Worm (Caenorhabditis elegans) whole organism, L1 larva: ENCODE results near the gene Y24D9A.7.

Experiments used
- aly-2 ChIP-seq: fragments of 150-350 bp; optimal IDR thresholded peaks from 2 replicates; lab custom pipeline; 2014; ENCODE audit warnings: missing biosample characterization, missing genetic modification characterization
- ama-1 ChIP-seq: fragments of 150-350 bp; optimal IDR thresholded peaks from 2 replicates; lab custom pipeline; 2014
- ceh-82 ChIP-seq, 3 experiments: fragments of 150-350 bp in 1 of 3; sonication (generic microtip) in 2 of 3; optimal IDR thresholded peaks; 2 replicates each; lab custom pipeline; 2014 to 2017; ENCODE audit warnings: missing biosample characterization in 3 of 3, missing genetic modification characterization in 3 of 3
- hlh-4 ChIP-seq: sonication (generic microtip); optimal IDR thresholded peaks from 2 replicates; lab custom pipeline; 2016; ENCODE audit warnings: mild to moderate bottlenecking, missing genetic modification characterization, missing compliant biosample characterization
- lin-35 ChIP-seq, 2 experiments: fragments of 150-350 bp; optimal IDR thresholded peaks; 2 replicates each; lab custom pipeline; 2014; ENCODE audit warnings: missing biosample characterization in 2 of 2, missing genetic modification characterization in 2 of 2, missing genetic modification reagents in 2 of 2
- lsy-2 ChIP-seq, 2 experiments: fragments of 150-350 bp; optimal IDR thresholded peaks; 2 replicates each; lab custom pipeline; 2014; ENCODE audit warnings: missing biosample characterization in 2 of 2, missing genetic modification characterization in 2 of 2
- nhr-237 ChIP-seq: fragments of 150-350 bp; optimal IDR thresholded peaks from 2 replicates; lab custom pipeline; 2014; ENCODE audit warnings: missing biosample characterization, missing genetic modification characterization
- nhr-76 ChIP-seq: sonication (generic microtip); optimal IDR thresholded peaks from 2 replicates; lab custom pipeline; 2017; ENCODE audit warnings: missing biosample characterization, missing genetic modification characterization
- nhr-84 ChIP-seq: sonication (generic microtip); optimal IDR thresholded peaks from 2 replicates; lab custom pipeline; 2017; ENCODE audit warnings: missing biosample characterization, missing genetic modification characterization
- skn-1 ChIP-seq: fragments of 150-350 bp; optimal IDR thresholded peaks from 2 replicates; lab custom pipeline; 2014; ENCODE audit warnings: missing biosample characterization, missing genetic modification characterization
- snpc-4 ChIP-seq: fragments of 150-350 bp; optimal IDR thresholded peaks from 2 replicates; lab custom pipeline; 2014; ENCODE audit warnings: missing biosample characterization, missing genetic modification characterization
- unc-98 ChIP-seq: fragments of 200-800 bp; sonication (Bioruptor generic); IDR thresholded peaks from 2 replicates; pipeline ENCODE4 v1.3.6; 2022; ENCODE audit warnings: missing genetic modification characterization, missing compliant biosample characterization
- ztf-4 ChIP-seq: fragments of 150-350 bp; optimal IDR thresholded peaks from 2 replicates; lab custom pipeline; 2014; ENCODE audit warnings: missing biosample characterization, missing genetic modification characterization

DNA sequence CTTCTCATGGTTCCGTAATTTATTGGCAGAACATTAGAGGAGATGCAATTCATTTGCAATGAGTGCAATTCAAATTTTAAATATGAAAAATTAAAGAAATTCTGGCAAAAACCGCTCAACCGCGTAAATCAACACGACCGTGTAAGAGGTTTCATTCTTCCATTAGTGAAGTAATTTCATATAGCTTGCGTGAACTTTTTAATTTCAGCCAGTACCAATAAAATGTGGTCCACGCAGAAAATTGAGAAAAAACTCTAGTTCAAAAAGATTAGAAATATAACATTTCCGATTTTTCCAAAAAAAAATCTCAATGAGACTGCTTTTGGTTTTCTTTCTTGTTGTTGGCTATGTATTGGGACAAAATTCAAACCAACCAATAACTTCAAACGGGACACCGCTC is 17.1 kb upstream of the Y24D9A.7 start, which contains the start of gene clec-175:
- TF ChIP-seq ama-1 (lab: Kevin White, UChicago) (no peak), lsy-2 (tag; optimal IDR thresholded peaks at IDR 0.05; lab: Kevin White, UChicago) (no peak), lin-35 (GFP tag; optimal IDR thresholded peaks at IDR 0.05; lab: Kevin White, UChicago) (no peak), hlh-4 (tag; lab: Kevin White, UChicago) (no peak), nhr-84 (no peak), nhr-237 (tag; lab: Kevin White, UChicago) (no peak), ceh-82 (tag; optimal IDR thresholded peaks at IDR 0.05; lab: Kevin White, UChicago) (no peak), unc-98 (GFP tag; lab: Robert Waterston, UW) (no peak), ztf-4 (no peak), aly-2 (tag; lab: Kevin White, UChicago) (no peak), snpc-4 (tag; lab: Kevin White, UChicago) (no peak), nhr-76 (tag; lab: Kevin White, UChicago) (no peak), skn-1 (tag; lab: Kevin White, UChicago) (no peak)
